Fruit fly (Drosophila melanogaster): ENCODE measurements around the gene CG2604.

The CG2604 gene

dm6 chr3R:5270806-5271205 lies 47.6 kb upstream of the CG2604 start (continued):
- no peak for TF ChIP-seq Dp (GFP tag; optimal IDR thresholded peaks at IDR 0.05)
- TF ChIP-seq CG8089 (GFP tag; optimal IDR thresholded peaks at IDR 0.05), result no peak
- TF ChIP-seq CG30431 (GFP tag; optimal IDR thresholded peaks at IDR 0.05), result no peak
- TF ChIP-seq az2 (GFP tag; optimal IDR thresholded peaks at IDR 0.05), result no peak
- TF ChIP-seq CG7839 (tag; optimal IDR thresholded peaks at IDR 0.05), result no peak
- TF ChIP-seq CG17612 (GFP tag; IDR thresholded peaks at IDR 0.05), result no peak
- no peak for TF ChIP-seq kay (GFP tag; optimal IDR thresholded peaks at IDR 0.05)
- no peak for TF ChIP-seq Hand (GFP tag; optimal IDR thresholded peaks at IDR 0.05)
- TF ChIP-seq CG10267 (tag; optimal IDR thresholded peaks at IDR 0.05), result peak; percentile 76
- peak; percentile 84 for TF ChIP-seq zf30C (GFP tag; optimal IDR thresholded peaks at IDR 0.05)
- no peak for TF ChIP-seq Mrtf (GFP tag; IDR thresholded peaks at IDR 0.05)
- TF ChIP-seq Atf6 (GFP tag; IDR thresholded peaks at IDR 0.05), result peak; percentile 49; the same call in 1 of the 2 replicates
- TF ChIP-seq ewg (GFP tag; optimal IDR thresholded peaks at IDR 0.05), result peak; percentile 89
- no peak for TF ChIP-seq abd-A (tag; optimal IDR thresholded peaks at IDR 0.05)
- no peak for TF ChIP-seq CG11504 (tag; optimal IDR thresholded peaks at IDR 0.05)
- TF ChIP-seq CG4424 (GFP tag; optimal IDR thresholded peaks at IDR 0.05), result no peak
- no peak for TF ChIP-seq Lhr (GFP tag; optimal IDR thresholded peaks at IDR 0.05)
- TF ChIP-seq CG10209 (GFP tag; optimal IDR thresholded peaks at IDR 0.05), result no peak
- no peak for TF ChIP-seq CG11723 (GFP tag; optimal IDR thresholded peaks at IDR 0.05)
- no peak for TF ChIP-seq CG8290 (GFP tag; optimal IDR thresholded peaks at IDR 0.05)
- peak; percentile 24 to 50 for TF ChIP-seq CG8290 (tag; optimal IDR thresholded peaks at IDR 0.05)
- TF ChIP-seq CG33213 (GFP tag; optimal IDR thresholded peaks at IDR 0.05), result peak; percentile 11
- no peak for TF ChIP-seq maf-S (GFP tag; optimal IDR thresholded peaks at IDR 0.05)
- no peak for TF ChIP-seq CG3065 (GFP tag; optimal IDR thresholded peaks at IDR 0.05)
- TF ChIP-seq CG3995 (GFP tag; optimal IDR thresholded peaks at IDR 0.05), result no peak
- no peak for TF ChIP-seq fru (optimal IDR thresholded peaks at IDR 0.05)
- no peak for TF ChIP-seq ATbp (GFP tag; optimal IDR thresholded peaks at IDR 0.05)
- no peak for TF ChIP-seq CG10366 (GFP tag; IDR thresholded peaks at IDR 0.05)
- TF ChIP-seq inv (GFP tag; IDR thresholded peaks at IDR 0.05; ENCODE audit: partially characterized antibody), result no peak
- no peak for TF ChIP-seq Fer3 (tag; optimal IDR thresholded peaks at IDR 0.05)
- TF ChIP-seq D19B (GFP tag; optimal IDR thresholded peaks at IDR 0.05), result no peak
- 0 out of 2 replicates have a peak, but pooled peaks have one; percentile 36 for TF ChIP-seq MBD-R2 (GFP tag; IDR thresholded peaks at IDR 0.05)
- peak; percentile 17 to 30 for TF ChIP-seq dpn (GFP tag; optimal IDR thresholded peaks at IDR 0.05)
- TF ChIP-seq CG6791 (GFP tag; IDR thresholded peaks at IDR 0.05; ENCODE audit: partially characterized antibody), result 0 out of 3 replicates have a peak, but pooled peaks have one; percentile 20
- TF ChIP-seq odd (GFP tag; optimal IDR thresholded peaks at IDR 0.05), result no peak
- no peak for TF ChIP-seq CG4404 (GFP tag; IDR thresholded peaks at IDR 0.05)
- no peak for TF ChIP-seq CG9215 (GFP tag; IDR thresholded peaks at IDR 0.05)
- TF ChIP-seq CG34422 (GFP tag; IDR thresholded peaks at IDR 0.05), result 0 out of 3 replicates have a peak, but pooled peaks have one; percentile 43
- TF ChIP-seq CG17802 (tag; optimal IDR thresholded peaks at IDR 0.05), result no peak
- TF ChIP-seq sna (GFP tag; IDR thresholded peaks at IDR 0.05; ENCODE audit: partially characterized antibody), result no peak
- peak; percentile 14 for TF ChIP-seq zen (tag; optimal IDR thresholded peaks at IDR 0.05)
- TF ChIP-seq vfl (GFP tag; optimal IDR thresholded peaks at IDR 0.05), result no peak
- TF ChIP-seq btn (GFP tag; optimal IDR thresholded peaks at IDR 0.05), result no peak
- no peak for TF ChIP-seq mirr (GFP tag; optimal IDR thresholded peaks at IDR 0.05)
- no peak for TF ChIP-seq zfh2 (GFP tag; optimal IDR thresholded peaks at IDR 0.05)
- no peak for TF ChIP-seq CG31388 (GFP tag; optimal IDR thresholded peaks at IDR 0.05)
- peak; percentile 29 for TF ChIP-seq nom (GFP tag; optimal IDR thresholded peaks at IDR 0.05)
- TF ChIP-seq Sry-β (GFP tag; optimal IDR thresholded peaks at IDR 0.05), result no peak
- no peak for TF ChIP-seq oc (tag; optimal IDR thresholded peaks at IDR 0.05)
- no peak for TF ChIP-seq ERR (GFP tag; optimal IDR thresholded peaks at IDR 0.05)
- TF ChIP-seq sqz (GFP tag; optimal IDR thresholded peaks at IDR 0.05), result no peak
- TF ChIP-seq CG42726 (GFP tag; IDR thresholded peaks at IDR 0.05; ENCODE audit: partially characterized antibody), result no peak
